Worm (Caenorhabditis elegans): ENCODE measurements around the gene pisy-1.
"Not testable (repeated sequence)": the region's sequence is repeated elsewhere in the genome, so short reads cannot be mapped to it uniquely, and the experiment has no call there.

The pisy-1 gene

DNA sequence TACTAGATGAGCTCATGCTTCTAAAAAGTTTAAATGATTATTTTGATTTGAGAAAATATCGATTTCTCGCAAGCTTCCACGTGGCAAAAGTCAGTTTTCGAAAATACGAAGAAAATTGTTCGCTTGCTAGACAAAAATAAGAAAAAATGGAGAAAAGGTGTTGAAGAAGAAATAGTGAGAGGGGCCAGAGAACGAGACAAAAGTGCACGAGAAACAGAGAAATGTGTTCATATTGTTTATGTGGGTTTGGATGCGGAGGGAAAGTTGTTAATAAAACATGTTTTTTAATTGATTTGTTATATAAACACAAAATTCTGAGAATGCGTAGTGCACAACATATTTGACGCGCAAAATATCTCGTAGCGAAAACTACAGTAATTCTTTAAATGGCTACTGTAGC, 47.3 kb upstream of the pisy-1 start, which contains the start of gene Y46G5A.15:
Gene Y46G5A.15, minus strand, starts transcription at position 26 of the 400 bp plus-strand sequence.
- peak; percentile 40 to 54 for TF ChIP-seq mdl-1 (tag; optimal IDR thresholded peaks at IDR 0.05)
- TF ChIP-seq ztf-7 (tag; optimal IDR thresholded peaks at IDR 0.05), result no peak
- TF ChIP-seq pha-4 (GFP tag; IDR thresholded peaks at IDR 0.05), result no peak
- peak; percentile 12 for TF ChIP-seq pha-4 (tag; optimal IDR thresholded peaks at IDR 0.05)
- no peak for TF ChIP-seq vab-7 (GFP tag; IDR thresholded peaks at IDR 0.05)
- no peak for TF ChIP-seq daf-16 (GFP tag; optimal IDR thresholded peaks at IDR 0.05)
- peak; percentile 75 for TF ChIP-seq daf-16 (tag; optimal IDR thresholded peaks at IDR 0.05)
- TF ChIP-seq nhr-102 (tag; optimal IDR thresholded peaks at IDR 0.05), result no peak
- TF ChIP-seq ceh-82 (tag; optimal IDR thresholded peaks at IDR 0.05), result no peak
- peak; percentile 0 for TF ChIP-seq dve-1 (tag; optimal IDR thresholded peaks at IDR 0.05; ENCODE audit: insufficient read depth)
- TF ChIP-seq F10B5.3 (tag; optimal IDR thresholded peaks at IDR 0.05), result no peak
- no peak for TF ChIP-seq ceh-20 (GFP tag; IDR thresholded peaks at IDR 0.05)
- no peak for TF ChIP-seq lin-38 (GFP tag; IDR thresholded peaks at IDR 0.05)
- TF ChIP-seq attf-4 (tag; optimal IDR thresholded peaks at IDR 0.05), result no peak
- no peak for TF ChIP-seq Y48G9A.11 (GFP tag; IDR thresholded peaks at IDR 0.05)
- TF ChIP-seq hlh-30 (tag; optimal IDR thresholded peaks at IDR 0.05; ENCODE audit: insufficient read depth), result peak; percentile 25
- no peak for TF ChIP-seq aha-1 (tag)

DNA sequence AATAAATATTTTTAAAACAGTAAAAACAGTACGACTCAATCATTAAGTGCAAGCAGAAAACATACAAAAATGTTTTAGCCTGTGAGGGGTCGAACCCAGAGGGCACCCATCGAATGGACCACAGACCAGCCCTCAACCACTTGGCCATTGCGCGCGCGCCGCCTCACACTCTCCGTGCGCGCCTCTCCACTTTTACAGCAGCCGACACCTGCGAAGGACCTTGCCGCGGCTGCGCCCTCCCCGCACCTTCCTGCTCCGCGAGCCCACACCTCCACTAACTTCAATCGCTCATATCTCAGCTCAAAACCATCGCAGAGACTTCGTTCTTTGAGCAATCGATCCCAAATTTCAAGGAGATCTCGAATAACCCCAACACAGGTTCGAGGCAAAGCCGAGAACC, 40.2 kb upstream of the pisy-1 start:
- peak; percentile 80; the same call in 1 of the 2 replicates for TF ChIP-seq nhr-42 (GFP tag; IDR thresholded peaks at IDR 0.05)
- TF ChIP-seq T26A8.4 (GFP tag; IDR thresholded peaks at IDR 0.05), result peak; percentile 81
- TF ChIP-seq snpc-1.2 (GFP tag; IDR thresholded peaks at IDR 0.05), result peak; percentile 83
- TF ChIP-seq dve-1 (tag; optimal IDR thresholded peaks at IDR 0.05; ENCODE audit: insufficient read depth), result peak; percentile 19
- TF ChIP-seq egl-43 (GFP tag; IDR thresholded peaks at IDR 0.05), result peak; percentile 75; the same call in 1 of the 2 replicates
- TF ChIP-seq Y48G9A.11 (GFP tag; IDR thresholded peaks at IDR 0.05), result peak; percentile 87
- TF ChIP-seq F49E8.2 (tag; optimal IDR thresholded peaks at IDR 0.05; ENCODE audit: borderline replicate concordance), result peak; percentile 38
- TF ChIP-seq hmg-1.1 (GFP tag; IDR thresholded peaks at IDR 0.05), result peak; percentile 63
- TF ChIP-seq lin-13 (GFP tag; optimal IDR thresholded peaks at IDR 0.05), result peak; percentile 88
- TF ChIP-seq snpc-4 (tag; optimal IDR thresholded peaks at IDR 0.05), result peak; percentile 81
- peak; percentile 48; the same call in 1 of the 2 replicates for TF ChIP-seq pha-4 (GFP tag; IDR thresholded peaks at IDR 0.05)
- TF ChIP-seq pha-4 (tag; optimal IDR thresholded peaks at IDR 0.05), result not testable (repeated sequence)
- TF ChIP-seq mep-1 (tag; optimal IDR thresholded peaks at IDR 0.05), result peak; percentile 71
- peak; percentile 69; the same call in 1 of the 2 replicates for TF ChIP-seq dmd-9 (GFP tag; IDR thresholded peaks at IDR 0.05)
- peak; percentile 45 for TF ChIP-seq rbr-2 (tag; optimal IDR thresholded peaks at IDR 0.05)
- peak; percentile 15 for TF ChIP-seq nhr-102 (tag; optimal IDR thresholded peaks at IDR 0.05)
- TF ChIP-seq dmd-6 (GFP tag; IDR thresholded peaks at IDR 0.05), result peak; percentile 49; the same call in 1 of the 2 replicates
- TF ChIP-seq vab-7 (GFP tag; IDR thresholded peaks at IDR 0.05), result peak; percentile 56; the same call in 1 of the 2 replicates
- peak; percentile 50 for TF ChIP-seq duxl-1 (tag; optimal IDR thresholded peaks at IDR 0.05; ENCODE audit: poor library complexity)
- peak; percentile 69; the same call in 1 of the 2 replicates for TF ChIP-seq ZK337.2 (GFP tag; IDR thresholded peaks at IDR 0.05)
- TF ChIP-seq lin-1 (GFP tag; IDR thresholded peaks at IDR 0.05), result 0 out of 2 replicates have a peak, but pooled peaks have one; percentile 16
- peak; percentile 79 for TF ChIP-seq mes-2 (tag; optimal IDR thresholded peaks at IDR 0.05; ENCODE audit: poor library complexity, severe bottlenecking)
- peak in 1 of 2 experiments; percentile 31 for TF ChIP-seq lsy-2 (tag; optimal IDR thresholded peaks at IDR 0.05)
- TF ChIP-seq arid-1 (GFP tag; conservative IDR thresholded peaks at IDR 0.05), result peak; percentile 40
- TF ChIP-seq mdt-29 (GFP tag; IDR thresholded peaks at IDR 0.05), result 0 out of 2 replicates have a peak, but pooled peaks have one; percentile 24
- peak; percentile 11 for TF ChIP-seq hlh-11 (tag; optimal IDR thresholded peaks at IDR 0.05)
- TF ChIP-seq set-16 (GFP tag; IDR thresholded peaks at IDR 0.05), result peak; percentile 98
- peak; percentile 84 for TF ChIP-seq lin-38 (GFP tag; IDR thresholded peaks at IDR 0.05)
- peak; percentile 10; the same call in 1 of the 2 replicates for TF ChIP-seq tra-1 (GFP tag; IDR thresholded peaks at IDR 0.05)
- TF ChIP-seq hlh-30 (tag; optimal IDR thresholded peaks at IDR 0.05; ENCODE audit: insufficient read depth), result peak; percentile 20
- peak; percentile 43 for TF ChIP-seq F37D6.2 (tag; optimal IDR thresholded peaks at IDR 0.05)
- TF ChIP-seq ctbp-1 (GFP tag; IDR thresholded peaks at IDR 0.05), result 0 out of 2 replicates have a peak, but pooled peaks have one; percentile 34
- peak; percentile 93 for TF ChIP-seq aha-1 (tag)
- TF ChIP-seq ceh-44 (GFP tag; IDR thresholded peaks at IDR 0.05), result 0 out of 2 replicates have a peak, but pooled peaks have one; percentile 2
